Fruit fly (Drosophila melanogaster): ENCODE measurements around the gene Rcc1.
A peak's percentile ranks its signal among the peaks of the same experiment; 100 is the strongest.

The Rcc1 gene

dm6 chr3L:5926015-5926988 is 6.3 kb downstream of the Rcc1 start (continued):
- peak; percentile 46 for TF ChIP-seq CG4707 (GFP tag; optimal IDR thresholded peaks at IDR 0.05)
- TF ChIP-seq Hsf (GFP tag; optimal IDR thresholded peaks at IDR 0.05), result peak; percentile 27
- TF ChIP-seq Sox100B (GFP tag; optimal IDR thresholded peaks at IDR 0.05), result peak; percentile 23
- 0 out of 3 replicates have a peak, but pooled peaks have one; percentile 13 for TF ChIP-seq CG34422 (GFP tag; IDR thresholded peaks at IDR 0.05)
- TF ChIP-seq CG9727 (GFP tag; optimal IDR thresholded peaks at IDR 0.05), result peak; percentile 47
- TF ChIP-seq HLH54F (GFP tag; optimal IDR thresholded peaks at IDR 0.05), result peak; percentile 21
- TF ChIP-seq wdn (GFP tag; IDR thresholded peaks at IDR 0.05), result no peak
- peak; percentile 29 for TF ChIP-seq CG11398 (GFP tag; optimal IDR thresholded peaks at IDR 0.05)
- no peak for TF ChIP-seq danr (GFP tag; IDR thresholded peaks at IDR 0.05)
- no peak for TF ChIP-seq Fer1 (GFP tag; optimal IDR thresholded peaks at IDR 0.05)
- no peak for TF ChIP-seq tup (GFP tag; optimal IDR thresholded peaks at IDR 0.05)
- no peak for TF ChIP-seq trh (GFP tag; optimal IDR thresholded peaks at IDR 0.05)
- no peak; the same call in 1 of the 2 replicates for TF ChIP-seq CG32767 (GFP tag; IDR thresholded peaks at IDR 0.05)
- peak; percentile 17 for TF ChIP-seq CG10462 (GFP tag; optimal IDR thresholded peaks at IDR 0.05)
- TF ChIP-seq CG12942 (GFP tag; optimal IDR thresholded peaks at IDR 0.05), result peak; percentile 48
- peak; percentile 22 for TF ChIP-seq CG18619 (GFP tag; optimal IDR thresholded peaks at IDR 0.05)
- TF ChIP-seq Oaz (GFP tag; IDR thresholded peaks at IDR 0.05), result 0 out of 2 replicates have a peak, but pooled peaks have one; percentile 23
- TF ChIP-seq usp (GFP tag; optimal IDR thresholded peaks at IDR 0.05), result no peak
- no peak for TF ChIP-seq CG14710 (tag; optimal IDR thresholded peaks at IDR 0.05)
- peak; percentile 11 for TF ChIP-seq Dip3 (GFP tag; optimal IDR thresholded peaks at IDR 0.05)
- TF ChIP-seq Hr78 (GFP tag; optimal IDR thresholded peaks at IDR 0.05), result peak in 1 of 2 experiments; percentile 97
- no peak; the same call in 1 of the 2 replicates for TF ChIP-seq Bgb (GFP tag; IDR thresholded peaks at IDR 0.05; ENCODE audit: partially characterized antibody)
- TF ChIP-seq shn (GFP tag; optimal IDR thresholded peaks at IDR 0.05), result peak; percentile 35
- TF ChIP-seq Drgx (GFP tag; IDR thresholded peaks at IDR 0.05), result no peak
- TF ChIP-seq Hand (GFP tag; optimal IDR thresholded peaks at IDR 0.05), result no peak
- TF ChIP-seq schlank (tag; optimal IDR thresholded peaks at IDR 0.05), result no peak
- TF ChIP-seq CG1233 (GFP tag; optimal IDR thresholded peaks at IDR 0.05), result peak; percentile 14
- TF ChIP-seq sob (GFP tag; IDR thresholded peaks at IDR 0.05), result peak; percentile 27; the same call in 1 of the 2 replicates
- peak; percentile 54 for TF ChIP-seq CG1832 (GFP tag; optimal IDR thresholded peaks at IDR 0.05)
- TF ChIP-seq hkb (optimal IDR thresholded peaks at IDR 0.05), result no peak
- TF ChIP-seq hkb (GFP tag; IDR thresholded peaks at IDR 0.05), result peak; percentile 63
- no peak for TF ChIP-seq CG13123 (GFP tag; optimal IDR thresholded peaks at IDR 0.05)
- peak; percentile 52 for TF ChIP-seq CG1603 (tag; optimal IDR thresholded peaks at IDR 0.05)
- TF ChIP-seq CG11247 (GFP tag; IDR thresholded peaks at IDR 0.05), result no peak
- TF ChIP-seq ato (GFP tag; IDR thresholded peaks at IDR 0.05; ENCODE audit: partially characterized antibody), result no peak
- no peak for TF ChIP-seq CG10274 (GFP tag; optimal IDR thresholded peaks at IDR 0.05)
- peak; percentile 50 for TF ChIP-seq ATbp (GFP tag; optimal IDR thresholded peaks at IDR 0.05)
- no peak for TF ChIP-seq CG15011 (GFP tag; optimal IDR thresholded peaks at IDR 0.05)
- no peak for TF ChIP-seq cato (GFP tag; optimal IDR thresholded peaks at IDR 0.05; ENCODE audit: borderline replicate concordance)
- TF ChIP-seq pita (GFP tag; optimal IDR thresholded peaks at IDR 0.05), result no peak
- TF ChIP-seq CG3995 (GFP tag; optimal IDR thresholded peaks at IDR 0.05), result peak; percentile 73
- 0 out of 4 replicates have a peak, but pooled peaks have one; percentile 26 for TF ChIP-seq Dll (GFP tag; IDR thresholded peaks at IDR 0.05; ENCODE audit: partially characterized antibody)
- TF ChIP-seq CG9817 (tag; optimal IDR thresholded peaks at IDR 0.05), result peak; percentile 2
- peak; percentile 35 for TF ChIP-seq Atf-2 (GFP tag; optimal IDR thresholded peaks at IDR 0.05)
- no peak for TF ChIP-seq CG6654 (GFP tag; optimal IDR thresholded peaks at IDR 0.05)
- no peak for TF ChIP-seq vnd (GFP tag; IDR thresholded peaks at IDR 0.05; ENCODE audit: partially characterized antibody)
- TF ChIP-seq Mes4 (GFP tag; optimal IDR thresholded peaks at IDR 0.05), result peak; percentile 23
- TF ChIP-seq CG11456 (GFP tag; IDR thresholded peaks at IDR 0.05), result no peak

Measured in whole organism, embryonic.